Fruit fly (Drosophila melanogaster) whole organism, embryonic: ENCODE results near the gene CG10337.

Source experiments
- B-H2 ChIP-seq: fragments of 200-800 bp; sonication (Bioruptor generic); optimal IDR thresholded peaks from 2 replicates; lab custom pipeline; 2018; ENCODE audit warnings: missing biosample characterization, mild to moderate bottlenecking, missing genetic modification characterization
- Blimp-1 ChIP-seq: fragments of 200-800 bp; sonication (Bioruptor generic); optimal IDR thresholded peaks from 3 replicates; lab custom pipeline; 2018; ENCODE audit warnings: missing biosample characterization, missing genetic modification characterization, mild to moderate bottlenecking, moderate library complexity, missing genetic modification reagents
- CG10209 ChIP-seq: fragments of 200-800 bp; sonication (Bioruptor generic); optimal IDR thresholded peaks from 3 replicates; lab custom pipeline; 2017; ENCODE audit warnings: missing biosample characterization, mild to moderate bottlenecking, missing genetic modification characterization, missing genetic modification reagents
- CG1024 ChIP-seq: fragments of 200-800 bp; sonication (Bioruptor generic); IDR thresholded peaks from 2 replicates; pipeline ENCODE4 v1.3.6; 2022; ENCODE audit warnings: missing biosample characterization, missing genetic modification characterization
- CG11696 ChIP-seq: fragments of 200-800 bp; sonication (Bioruptor generic); IDR thresholded peaks from 2 replicates; pipeline ENCODE4 v1.3.6; 2022; ENCODE audit warnings: missing biosample characterization, missing genetic modification characterization
- CG12219 ChIP-seq: fragments of 200-800 bp; sonication (Bioruptor generic); optimal IDR thresholded peaks from 3 replicates; lab custom pipeline; 2018; ENCODE audit warnings: missing biosample characterization, mild to moderate bottlenecking, missing genetic modification characterization
- CG13624 ChIP-seq: fragments of 200-800 bp; sonication (Bioruptor generic); optimal IDR thresholded peaks from 2 replicates; lab custom pipeline; 2016; ENCODE audit warnings: missing biosample characterization, missing genetic modification characterization
- CG14860 ChIP-seq: fragments of 200-800 bp; sonication (Bioruptor generic); IDR thresholded peaks from 3 replicates; pipeline ENCODE4 v1.3.6; 2022; ENCODE audit warnings: missing biosample characterization, missing genetic modification characterization; ENCODE audit not compliant: partially characterized antibody
- CG17361 ChIP-seq: fragments of 200-800 bp; sonication (Bioruptor generic); IDR thresholded peaks from 3 replicates; pipeline ENCODE4 v1.3.6; 2022; ENCODE audit warnings: missing biosample characterization, missing genetic modification characterization
- CG3065 ChIP-seq: fragments of 200-800 bp; sonication (Bioruptor generic); optimal IDR thresholded peaks from 2 replicates; lab custom pipeline; 2016; ENCODE audit warnings: missing biosample characterization, missing genetic modification characterization
- CG31388 ChIP-seq: fragments of 200-800 bp; sonication (Bioruptor generic); optimal IDR thresholded peaks from 2 replicates; lab custom pipeline; 2016; ENCODE audit warnings: missing biosample characterization, missing genetic modification characterization
- CG33557 ChIP-seq: fragments of 200-800 bp; sonication (Bioruptor generic); optimal IDR thresholded peaks from 2 replicates; lab custom pipeline; 2019; ENCODE audit warnings: missing biosample characterization, mild to moderate bottlenecking, missing genetic modification characterization, moderate library complexity
- CG3847 ChIP-seq: fragments of 200-800 bp; sonication (Bioruptor generic); IDR thresholded peaks from 2 replicates; pipeline ENCODE4 v1.3.6; 2022; ENCODE audit warnings: missing biosample characterization, missing genetic modification characterization
- CG4360 ChIP-seq: fragments of 200-800 bp; sonication (Bioruptor generic); IDR thresholded peaks from 2 replicates; pipeline ENCODE4 v1.3.6; 2022; ENCODE audit warnings: missing biosample characterization, missing genetic modification characterization
- CG43689 ChIP-seq: fragments of 200-800 bp; sonication (Bioruptor generic); IDR thresholded peaks from 2 replicates; pipeline ENCODE4 v1.3.6; 2022; ENCODE audit warnings: missing biosample characterization, missing genetic modification characterization
- CG4617 ChIP-seq: fragments of 200-800 bp; sonication (Bioruptor generic); optimal IDR thresholded peaks from 3 replicates; lab custom pipeline; 2016; ENCODE audit warnings: missing biosample characterization, missing genetic modification characterization, borderline replicate concordance
- CG4707 ChIP-seq: fragments of 200-800 bp; sonication (Bioruptor generic); optimal IDR thresholded peaks from 2 replicates; lab custom pipeline; 2018; ENCODE audit warnings: missing biosample characterization, mild to moderate bottlenecking, missing genetic modification characterization, moderate library complexity
- CG6791 ChIP-seq: fragments of 200-800 bp; sonication (Bioruptor generic); IDR thresholded peaks from 3 replicates; pipeline ENCODE4 v1.3.6; 2022; ENCODE audit warnings: missing biosample characterization, missing genetic modification characterization; ENCODE audit not compliant: partially characterized antibody
- CG7556 ChIP-seq: fragments of 200-800 bp; sonication (Bioruptor generic); optimal IDR thresholded peaks from 2 replicates; lab custom pipeline; 2017; ENCODE audit warnings: missing biosample characterization, mild to moderate bottlenecking, missing genetic modification characterization
- CG8359 ChIP-seq: fragments of 200-800 bp; sonication (Bioruptor generic); optimal IDR thresholded peaks from 2 replicates; lab custom pipeline; 2017; ENCODE audit warnings: missing biosample characterization, mild to moderate bottlenecking, missing genetic modification characterization, borderline replicate concordance
- CG8388 ChIP-seq: fragments of 200-800 bp; sonication (Bioruptor generic); optimal IDR thresholded peaks from 2 replicates; lab custom pipeline; 2019; ENCODE audit warnings: missing biosample characterization, mild to moderate bottlenecking, missing genetic modification characterization, moderate library complexity
- CG8765 ChIP-seq: fragments of 200-800 bp; sonication (Bioruptor generic); IDR thresholded peaks from 2 replicates; pipeline ENCODE4 v1.3.6; 2022; ENCODE audit warnings: missing biosample characterization, missing genetic modification characterization
- CG9727 ChIP-seq: fragments of 200-800 bp; sonication (Bioruptor generic); optimal IDR thresholded peaks from 3 replicates; lab custom pipeline; 2017; ENCODE audit warnings: missing biosample characterization, mild to moderate bottlenecking, missing genetic modification characterization
- Dfd ChIP-seq, 2 experiments: fragments of >200 bp; optimal IDR thresholded peaks; 2 replicates each; lab custom pipeline; 2017; ENCODE audit warnings: missing biosample characterization in 2 of 2, missing genetic modification characterization in 2 of 2
- H15 ChIP-seq: fragments of 200-800 bp; sonication (Bioruptor generic); IDR thresholded peaks from 3 replicates; pipeline ENCODE4 v1.3.6; 2022; ENCODE audit warnings: missing biosample characterization, missing genetic modification characterization
- Hr39 ChIP-seq: fragments of >200 bp; optimal IDR thresholded peaks from 2 replicates; lab custom pipeline; 2017
- Jarid2 ChIP-seq: fragments of 200-800 bp; sonication (Bioruptor generic); optimal IDR thresholded peaks from 3 replicates; lab custom pipeline; 2017; ENCODE audit warnings: mild to moderate bottlenecking, missing biosample characterization, missing genetic modification reagents, missing genetic modification characterization
- MTF-1 ChIP-seq: fragments of 200-800 bp; sonication (Bioruptor generic); optimal IDR thresholded peaks from 2 replicates; lab custom pipeline; 2018; ENCODE audit warnings: missing biosample characterization, mild to moderate bottlenecking, missing genetic modification characterization, borderline replicate concordance
- NC2α ChIP-seq: fragments of 200-800 bp; sonication (Bioruptor generic); optimal IDR thresholded peaks from 2 replicates; lab custom pipeline; 2016; ENCODE audit warnings: missing biosample characterization, missing genetic modification characterization
- NC2β ChIP-seq: fragments of 200-800 bp; sonication (Bioruptor generic); optimal IDR thresholded peaks from 2 replicates; lab custom pipeline; 2016; ENCODE audit warnings: missing biosample characterization, missing genetic modification characterization
- PHDP ChIP-seq: fragments of 200-800 bp; sonication (Bioruptor generic); optimal IDR thresholded peaks from 3 replicates; lab custom pipeline; 2018; ENCODE audit warnings: missing biosample characterization, mild to moderate bottlenecking, missing genetic modification characterization, moderate library complexity
- Xrp1 ChIP-seq: fragments of 200-800 bp; sonication (Bioruptor generic); IDR thresholded peaks from 2 replicates; pipeline ENCODE4 v1.3.6; 2022; ENCODE audit warnings: missing biosample characterization, missing genetic modification characterization
- ab ChIP-seq: fragments of 200-800 bp; sonication (Bioruptor generic); optimal IDR thresholded peaks from 2 replicates; lab custom pipeline; 2016; ENCODE audit warnings: missing biosample characterization, missing genetic modification characterization
- ase ChIP-seq: fragments of 200-800 bp; sonication (Bioruptor generic); IDR thresholded peaks from 3 replicates; pipeline ENCODE4 v1.3.6; 2022; ENCODE audit warnings: missing biosample characterization, missing genetic modification characterization
- az2 ChIP-seq: fragments of 200-800 bp; sonication (Bioruptor generic); optimal IDR thresholded peaks from 3 replicates; lab custom pipeline; 2016; ENCODE audit warnings: missing biosample characterization, missing genetic modification characterization
- br ChIP-seq: fragments of >200 bp; optimal IDR thresholded peaks from 2 replicates; lab custom pipeline; 2017
- chn ChIP-seq: fragments of 200-800 bp; sonication (Bioruptor generic); optimal IDR thresholded peaks from 2 replicates; lab custom pipeline; 2016; ENCODE audit warnings: missing biosample characterization, missing genetic modification characterization
- crp ChIP-seq, 2 experiments: fragments of 200-800 bp; sonication (Bioruptor generic); optimal IDR thresholded peaks; 2 replicates in 1 of 2; 3 replicates in 1 of 2; lab custom pipeline; 2017; ENCODE audit warnings: missing biosample characterization in 2 of 2, missing genetic modification characterization in 2 of 2, mild to moderate bottlenecking in 1 of 2, moderate library complexity in 1 of 2
- danr ChIP-seq: fragments of 200-800 bp; sonication (Bioruptor generic); IDR thresholded peaks from 2 replicates; pipeline ENCODE4 v1.3.6; 2022; ENCODE audit warnings: missing biosample characterization, missing genetic modification characterization
- emc ChIP-seq: fragments of 200-800 bp; sonication (Bioruptor generic); optimal IDR thresholded peaks from 2 replicates; lab custom pipeline; 2016; ENCODE audit warnings: missing biosample characterization, missing genetic modification characterization
- fd102C ChIP-seq: fragments of 200-800 bp; sonication (Bioruptor generic); optimal IDR thresholded peaks from 2 replicates; lab custom pipeline; 2018; ENCODE audit warnings: missing biosample characterization, mild to moderate bottlenecking, missing genetic modification characterization, moderate library complexity
- h ChIP-seq: fragments of >200 bp; optimal IDR thresholded peaks from 2 replicates; lab custom pipeline; 2017
- ham ChIP-seq: fragments of 200-800 bp; sonication (Bioruptor generic); IDR thresholded peaks from 2 replicates; pipeline ENCODE4 v1.3.6; 2022; ENCODE audit warnings: missing biosample characterization, missing genetic modification characterization
- hbn ChIP-seq: fragments of 200-800 bp; sonication (Bioruptor generic); IDR thresholded peaks from 2 replicates; pipeline ENCODE4 v1.3.6; 2022; ENCODE audit warnings: missing biosample characterization, missing genetic modification characterization; ENCODE audit not compliant: partially characterized antibody
- kah ChIP-seq: fragments of 200-800 bp; sonication (Bioruptor generic); optimal IDR thresholded peaks from 2 replicates; lab custom pipeline; 2018; ENCODE audit warnings: missing biosample characterization, mild to moderate bottlenecking, missing genetic modification characterization
- klu ChIP-seq: fragments of 200-800 bp; sonication (Bioruptor generic); IDR thresholded peaks from 2 replicates; pipeline ENCODE4 v1.3.6; 2022; ENCODE audit warnings: missing biosample characterization, missing genetic modification characterization
- lov ChIP-seq, 2 experiments: fragments of 200-800 bp in 1 of 2; fragments of >200 bp in 1 of 2; sonication (Bioruptor generic) in 1 of 2; IDR thresholded peaks in 1 of 2; optimal IDR thresholded peaks in 1 of 2; 2 replicates in 1 of 2; 3 replicates in 1 of 2; pipeline versions ENCODE4 v1.3.6 to Lab custom; 2017 to 2022; ENCODE audit warnings: missing biosample characterization in 1 of 2, missing genetic modification characterization in 1 of 2
- pho ChIP-seq: fragments of 200-800 bp; sonication (Bioruptor generic); optimal IDR thresholded peaks from 2 replicates; lab custom pipeline; 2016; ENCODE audit warnings: missing biosample characterization, missing genetic modification characterization
- sc ChIP-seq, 3 experiments: fragments of >200 bp in 2 of 3; fragments of 200-800 bp in 1 of 3; sonication (Bioruptor generic) in 1 of 3; optimal IDR thresholded peaks; 2 replicates in 2 of 3; 3 replicates in 1 of 3; lab custom pipeline; 2017; ENCODE audit warnings: mild to moderate bottlenecking in 1 of 3, missing biosample characterization in 1 of 3, missing genetic modification characterization in 1 of 3, missing genetic modification reagents in 1 of 3
- sima ChIP-seq: fragments of 200-800 bp; sonication (Bioruptor generic); optimal IDR thresholded peaks from 2 replicates; lab custom pipeline; 2016; ENCODE audit warnings: missing biosample characterization, missing genetic modification characterization
- slou ChIP-seq: fragments of 200-800 bp; sonication (Bioruptor generic); optimal IDR thresholded peaks from 3 replicates; lab custom pipeline; 2016; ENCODE audit warnings: missing biosample characterization, missing genetic modification characterization

CG10337 gene

dm6 chr2L:19579995-19580578 lies 33.3 kb upstream of the CG10337 start, which contains the start of gene Pmvk (continued):
- TF ChIP-seq pho (GFP tag; lab: Kevin White, UChicago), result no peak
- no peak for TF ChIP-seq CG1024 (GFP tag; lab: Robert Waterston, UW)
- no peak for TF ChIP-seq Jarid2 (GFP tag; lab: Kevin White, UChicago)
- no peak for TF ChIP-seq danr (GFP tag; lab: Robert Waterston, UW)
- TF ChIP-seq CG14860, result peak; percentile 92
- TF ChIP-seq MTF-1 (GFP tag; lab: Kevin White, UChicago), result no peak
- TF ChIP-seq emc (GFP tag; lab: Kevin White, UChicago), result no peak
- TF ChIP-seq ham, result no peak
- no peak for TF ChIP-seq sima (GFP tag; lab: Kevin White, UChicago)
- TF ChIP-seq hbn, result peak; percentile 72
- no peak for TF ChIP-seq CG17361 (GFP tag; lab: Robert Waterston, UW)
- TF ChIP-seq CG12219 (GFP tag; lab: Kevin White, UChicago), result no peak
- no peak for TF ChIP-seq Hr39
- no peak for TF ChIP-seq H15 (GFP tag; lab: Robert Waterston, UW)
- TF ChIP-seq CG10209 (GFP tag; lab: Kevin White, UChicago), result no peak
- TF ChIP-seq B-H2, result no peak
- peak; percentile 1 for TF ChIP-seq kah (GFP tag; lab: Kevin White, UChicago)
- no peak for TF ChIP-seq CG4617 (GFP tag; lab: Kevin White, UChicago)
- no peak for TF ChIP-seq NC2β (GFP tag; lab: Kevin White, UChicago)
- TF ChIP-seq Xrp1, result no peak
- no peak for TF ChIP-seq sc (optimal IDR thresholded peaks at IDR 0.05; lab: Kevin White, UChicago)
- no peak for TF ChIP-seq sc (GFP tag; optimal IDR thresholded peaks at IDR 0.05; lab: Kevin White, UChicago)
- TF ChIP-seq CG4360 (GFP tag; lab: Robert Waterston, UW), result no peak
- no peak for TF ChIP-seq CG8359 (GFP tag; lab: Kevin White, UChicago)
- TF ChIP-seq Blimp-1, result peak; percentile 98
- TF ChIP-seq CG13624, result no peak
- TF ChIP-seq CG31388 (GFP tag; lab: Kevin White, UChicago), result no peak
- no peak for TF ChIP-seq ab (GFP tag; lab: Kevin White, UChicago)
- no peak for TF ChIP-seq chn (GFP tag; lab: Kevin White, UChicago)
- TF ChIP-seq slou (GFP tag; lab: Kevin White, UChicago), result no peak
- TF ChIP-seq CG8765 (GFP tag; lab: Robert Waterston, UW), result no peak
- TF ChIP-seq br, result no peak
- no peak for TF ChIP-seq az2 (GFP tag; lab: Kevin White, UChicago)
- TF ChIP-seq CG3065 (GFP tag; lab: Kevin White, UChicago), result no peak
- no peak for TF ChIP-seq h (lab: Kevin White, UChicago)
- TF ChIP-seq Dfd (GFP tag; optimal IDR thresholded peaks at IDR 0.05; lab: Kevin White, UChicago), result no peak
- TF ChIP-seq PHDP (tag; lab: Kevin White, UChicago), result no peak
- no peak for TF ChIP-seq CG9727 (GFP tag; lab: Kevin White, UChicago)
- TF ChIP-seq CG3847, result no peak
- TF ChIP-seq CG6791 (GFP tag; lab: Robert Waterston, UW), result peak; percentile 94
- no peak for TF ChIP-seq NC2α (GFP tag; lab: Kevin White, UChicago)
- no peak for TF ChIP-seq CG43689
- TF ChIP-seq CG8388 (GFP tag; lab: Kevin White, UChicago), result no peak
- TF ChIP-seq fd102C (GFP tag; lab: Kevin White, UChicago), result no peak
- TF ChIP-seq CG4707 (GFP tag; lab: Kevin White, UChicago), result no peak
- TF ChIP-seq ase (GFP tag; lab: Robert Waterston, UW), result no peak
- peak in 1 of 2 experiments; percentile 87 for TF ChIP-seq crp (GFP tag; optimal IDR thresholded peaks at IDR 0.05; lab: Kevin White, UChicago)
- no peak for TF ChIP-seq lov (optimal IDR thresholded peaks at IDR 0.05; lab: Kevin White, UChicago)
- TF ChIP-seq lov (GFP tag; IDR thresholded peaks at IDR 0.05; lab: Robert Waterston, UW), result no peak
- TF ChIP-seq CG7556 (GFP tag; lab: Kevin White, UChicago), result no peak
- TF ChIP-seq klu, result no peak
- peak; percentile 36 for TF ChIP-seq CG33557
- no peak for TF ChIP-seq CG11696
